Fruit fly (Drosophila melanogaster) whole organism, embryonic: ENCODE measurements around the gene Phae1.

Experiments
- Abd-B ChIP-seq: fragments of 200-800 bp; sonication (Bioruptor generic); optimal IDR thresholded peaks from 2 replicates; lab custom pipeline; 2018; ENCODE audit warnings: missing biosample characterization, mild to moderate bottlenecking, missing genetic modification characterization, moderate library complexity
- BEAF-32 ChIP-seq: fragments of 200-800 bp; sonication (Bioruptor generic); optimal IDR thresholded peaks from 3 replicates; lab custom pipeline; 2017; ENCODE audit warnings: missing biosample characterization, missing genetic modification characterization, mild to moderate bottlenecking, moderate library complexity, missing genetic modification reagents
- CG10979 ChIP-seq: fragments of 200-800 bp; sonication (Bioruptor generic); optimal IDR thresholded peaks from 2 replicates; lab custom pipeline; 2018; ENCODE audit warnings: missing biosample characterization, mild to moderate bottlenecking, missing genetic modification characterization, moderate library complexity
- CG12659 ChIP-seq: fragments of 200-800 bp; sonication (Bioruptor generic); optimal IDR thresholded peaks from 3 replicates; lab custom pipeline; 2017; ENCODE audit warnings: mild to moderate bottlenecking, missing biosample characterization, missing genetic modification reagents, missing genetic modification characterization
- CG1529 ChIP-seq: fragments of 200-800 bp; sonication (Bioruptor generic); optimal IDR thresholded peaks from 3 replicates; lab custom pipeline; 2018; ENCODE audit warnings: missing biosample characterization, missing genetic modification characterization
- CG15601 ChIP-seq: fragments of 200-800 bp; sonication (Bioruptor generic); optimal IDR thresholded peaks from 3 replicates; lab custom pipeline; 2019; ENCODE audit warnings: missing biosample characterization, mild to moderate bottlenecking, missing genetic modification characterization, moderate library complexity
- CG17385 ChIP-seq: fragments of 200-800 bp; sonication (Bioruptor generic); optimal IDR thresholded peaks from 3 replicates; lab custom pipeline; 2018; ENCODE audit warnings: missing biosample characterization, mild to moderate bottlenecking, missing genetic modification characterization
- CG2889 ChIP-seq: fragments of 200-800 bp; sonication (Bioruptor generic); IDR thresholded peaks from 3 replicates; pipeline ENCODE4 v1.3.6; 2022; ENCODE audit warnings: missing biosample characterization, missing genetic modification characterization
- CG42726 ChIP-seq: fragments of 200-800 bp; sonication (Bioruptor generic); IDR thresholded peaks from 2 replicates; pipeline ENCODE4 v1.3.6; 2022; ENCODE audit warnings: missing biosample characterization, missing genetic modification characterization; ENCODE audit not compliant: partially characterized antibody
- CG4282 ChIP-seq: fragments of 200-800 bp; sonication (Bioruptor generic); optimal IDR thresholded peaks from 2 replicates; lab custom pipeline; 2016; ENCODE audit warnings: missing biosample characterization, missing genetic modification characterization
- CG5180 ChIP-seq: fragments of 200-800 bp; sonication (Bioruptor generic); optimal IDR thresholded peaks from 3 replicates; lab custom pipeline; 2017; ENCODE audit warnings: missing biosample characterization, missing genetic modification characterization, mild to moderate bottlenecking, moderate library complexity, missing genetic modification reagents
- CG7928 ChIP-seq: fragments of 200-800 bp; sonication (Bioruptor generic); optimal IDR thresholded peaks from 2 replicates; lab custom pipeline; 2017; ENCODE audit warnings: missing biosample characterization, mild to moderate bottlenecking, missing genetic modification characterization
- CG8290 ChIP-seq, 3 experiments: fragments of 200-800 bp; sonication (Bioruptor generic); optimal IDR thresholded peaks; 2 replicates each; lab custom pipeline; 2016 to 2019; ENCODE audit warnings: missing biosample characterization in 3 of 3, missing genetic modification characterization in 3 of 3, mild to moderate bottlenecking in 2 of 3, moderate library complexity in 1 of 3
- CG9437 ChIP-seq: fragments of 200-800 bp; sonication (Bioruptor generic); optimal IDR thresholded peaks from 2 replicates; lab custom pipeline; 2018; ENCODE audit warnings: missing biosample characterization, mild to moderate bottlenecking, missing genetic modification characterization
- CG9609 ChIP-seq: fragments of 200-800 bp; sonication (Bioruptor generic); optimal IDR thresholded peaks from 3 replicates; lab custom pipeline; 2016; ENCODE audit warnings: missing biosample characterization, missing genetic modification characterization
- Ets65A ChIP-seq: fragments of 200-800 bp; sonication (Bioruptor generic); peaks from one replicate; lab custom pipeline; 2016; ENCODE audit warnings: missing biosample characterization, missing genetic modification characterization
- GATAe ChIP-seq: fragments of 200-800 bp; sonication (Bioruptor generic); conservative IDR thresholded peaks from 2 replicates; pipeline ENCODE4 v1.3.6; 2022; ENCODE audit warnings: missing biosample characterization, missing genetic modification characterization
- HLH54F ChIP-seq: fragments of 200-800 bp; sonication (Bioruptor generic); optimal IDR thresholded peaks from 3 replicates; lab custom pipeline; 2016; ENCODE audit warnings: missing biosample characterization, missing genetic modification characterization
- HmgD ChIP-seq: fragments of 200-800 bp; sonication (Bioruptor generic); optimal IDR thresholded peaks from 3 replicates; lab custom pipeline; 2016; ENCODE audit warnings: missing biosample characterization, missing genetic modification characterization
- Sry-δ ChIP-seq: fragments of 200-800 bp; sonication (Bioruptor generic); optimal IDR thresholded peaks from 2 replicates; lab custom pipeline; 2016; ENCODE audit warnings: missing biosample characterization, missing genetic modification characterization
- Tbp ChIP-seq: fragments of >200 bp; optimal IDR thresholded peaks from 2 replicates; lab custom pipeline; 2018; ENCODE audit warnings: missing biosample characterization, missing genetic modification characterization
- Trl ChIP-seq, 3 experiments: fragments of >200 bp in 2 of 3; fragments of 200-800 bp in 1 of 3; sonication (Bioruptor generic) in 1 of 3; optimal IDR thresholded peaks; 2 replicates in 1 of 3; 3 replicates in 2 of 3; lab custom pipeline; 2016 to 2017; ENCODE audit warnings: missing biosample characterization in 1 of 3, missing genetic modification characterization in 1 of 3
- bbx ChIP-seq: fragments of 200-800 bp; sonication (Bioruptor generic); IDR thresholded peaks from 2 replicates; pipeline ENCODE4 v1.3.6; 2022; ENCODE audit warnings: missing biosample characterization, missing genetic modification characterization; ENCODE audit not compliant: partially characterized antibody
- corto ChIP-seq: fragments of 200-800 bp; sonication (Bioruptor generic); optimal IDR thresholded peaks from 2 replicates; lab custom pipeline; 2016; ENCODE audit warnings: missing biosample characterization, mild to moderate bottlenecking, missing genetic modification characterization, moderate library complexity
- exex ChIP-seq: fragments of 200-800 bp; sonication (Bioruptor generic); optimal IDR thresholded peaks from 4 replicates; lab custom pipeline; 2018; ENCODE audit warnings: missing biosample characterization, mild to moderate bottlenecking, missing genetic modification characterization, moderate library complexity
- fd96Cb ChIP-seq: fragments of 200-800 bp; sonication (Bioruptor generic); optimal IDR thresholded peaks from 2 replicates; lab custom pipeline; 2018; ENCODE audit warnings: missing biosample characterization, mild to moderate bottlenecking, missing genetic modification characterization, moderate library complexity
- gcm2 ChIP-seq: fragments of 200-800 bp; sonication (Bioruptor generic); optimal IDR thresholded peaks from 2 replicates; lab custom pipeline; 2016; ENCODE audit warnings: missing biosample characterization, missing genetic modification characterization
- jigr1 ChIP-seq: fragments of 200-800 bp; sonication (Bioruptor generic); IDR thresholded peaks from 3 replicates; pipeline ENCODE4 v1.3.6; 2022; ENCODE audit warnings: missing biosample characterization, missing genetic modification characterization
- kah ChIP-seq: fragments of 200-800 bp; sonication (Bioruptor generic); optimal IDR thresholded peaks from 2 replicates; lab custom pipeline; 2018; ENCODE audit warnings: missing biosample characterization, mild to moderate bottlenecking, missing genetic modification characterization
- kay ChIP-seq: fragments of 200-800 bp; sonication (Bioruptor generic); optimal IDR thresholded peaks from 2 replicates; lab custom pipeline; 2016; ENCODE audit warnings: missing biosample characterization, missing genetic modification characterization
- ken ChIP-seq: fragments of 200-800 bp; sonication (Bioruptor generic); IDR thresholded peaks from 3 replicates; pipeline ENCODE4 v1.3.6; 2022; ENCODE audit warnings: missing biosample characterization, missing genetic modification characterization
- kni ChIP-seq: fragments of 200-800 bp; sonication (Bioruptor generic); optimal IDR thresholded peaks from 3 replicates; lab custom pipeline; 2017; ENCODE audit warnings: mild to moderate bottlenecking, missing biosample characterization, missing genetic modification reagents, missing genetic modification characterization
- sd ChIP-seq: fragments of 200-800 bp; sonication (Bioruptor generic); optimal IDR thresholded peaks from 3 replicates; lab custom pipeline; 2018; ENCODE audit warnings: missing biosample characterization, mild to moderate bottlenecking, missing genetic modification characterization, moderate library complexity
- sens ChIP-seq: fragments of 200-800 bp; sonication (Bioruptor generic); peaks from one replicate; lab custom pipeline; 2016; ENCODE audit warnings: missing biosample characterization, missing genetic modification characterization
- so ChIP-seq: fragments of 200-800 bp; sonication (Bioruptor generic); IDR thresholded peaks from 3 replicates; pipeline ENCODE4 v1.3.6; 2022; ENCODE audit warnings: missing biosample characterization, missing genetic modification characterization
- sug ChIP-seq: fragments of 200-800 bp; optimal IDR thresholded peaks from 2 replicates; lab custom pipeline; 2019; ENCODE audit warnings: missing biosample characterization, mild to moderate bottlenecking, missing genetic modification characterization, moderate library complexity
- tgo ChIP-seq: fragments of 200-800 bp; sonication (Bioruptor generic); IDR thresholded peaks from 3 replicates; pipeline ENCODE4 v1.3.6; 2022; ENCODE audit warnings: missing biosample characterization, missing genetic modification characterization
- zen2 ChIP-seq: fragments of 200-800 bp; sonication (Bioruptor generic); IDR thresholded peaks from 3 replicates; pipeline ENCODE4 v1.3.6; 2022; ENCODE audit warnings: missing biosample characterization, missing genetic modification characterization; ENCODE audit not compliant: partially characterized antibody

Phae1 gene

DNA sequence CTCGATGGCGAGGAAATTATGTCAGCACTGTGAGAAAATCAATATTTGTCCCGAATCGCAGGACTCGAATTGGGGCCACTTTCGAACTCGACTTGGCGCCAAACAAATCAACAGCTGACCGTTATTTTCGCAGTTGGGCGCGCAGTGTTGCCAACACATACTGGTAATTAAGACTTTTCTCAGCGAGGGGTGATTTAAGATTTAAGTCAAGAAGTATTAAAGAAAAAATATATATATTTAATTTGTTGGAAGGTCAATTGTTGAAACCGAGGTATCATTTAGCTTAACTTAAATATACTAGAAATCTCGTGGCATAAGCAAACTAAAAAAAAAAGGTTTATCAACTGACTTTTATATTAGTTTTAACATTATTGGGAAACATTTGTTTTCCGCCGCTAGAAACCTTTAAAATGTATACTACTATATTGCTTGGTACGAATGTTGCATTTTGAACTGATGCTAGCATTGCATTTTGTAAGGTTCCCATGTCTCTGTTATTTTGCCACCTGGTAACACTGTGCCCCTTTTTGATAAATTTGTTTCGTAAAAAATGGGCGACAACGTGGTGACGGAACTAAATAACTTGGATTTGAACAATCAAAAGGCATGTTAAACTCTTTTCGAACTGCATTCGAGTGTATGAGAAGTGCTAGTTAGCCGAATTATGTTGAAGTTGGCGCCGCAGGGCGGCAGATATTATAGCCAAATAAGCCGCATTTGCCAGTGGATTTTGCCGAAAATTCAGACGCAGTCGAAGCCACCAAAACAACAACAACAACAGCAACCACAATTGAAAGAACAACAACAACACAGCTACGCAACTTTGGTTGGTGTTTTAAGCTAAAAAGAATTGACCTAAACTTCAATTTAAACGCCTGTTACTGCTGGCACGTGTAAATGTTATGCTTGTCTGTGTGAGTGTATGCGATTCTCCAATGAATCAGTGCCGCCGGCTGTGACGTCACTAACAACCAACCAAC is 5.7 kb upstream of the Phae1 start, which contains the start of the genes Patsas and ThrRS (continued):
- TF ChIP-seq CG9609 (peak; percentile 52), CG12659 (GFP tag; lab: Kevin White, UChicago) (peak; percentile 93), tgo (GFP tag; lab: Robert Waterston, UW) (peak; percentile 88), HmgD (GFP tag; lab: Kevin White, UChicago) (peak; percentile 24), fd96Cb (tag; lab: Kevin White, UChicago) (peak; percentile 88), CG8290 (GFP tag; optimal IDR thresholded peaks at IDR 0.05; lab: Kevin White, UChicago) (peak; percentile 78), CG8290 (tag; optimal IDR thresholded peaks at IDR 0.05; lab: Kevin White, UChicago) (no peak), so (GFP tag; lab: Robert Waterston, UW) (peak; percentile 82; the same call in 2 of the 3 replicates), kni (GFP tag; lab: Kevin White, UChicago) (no peak), exex (no peak), CG4282 (GFP tag; lab: Kevin White, UChicago) (peak; percentile 19)

DNA sequence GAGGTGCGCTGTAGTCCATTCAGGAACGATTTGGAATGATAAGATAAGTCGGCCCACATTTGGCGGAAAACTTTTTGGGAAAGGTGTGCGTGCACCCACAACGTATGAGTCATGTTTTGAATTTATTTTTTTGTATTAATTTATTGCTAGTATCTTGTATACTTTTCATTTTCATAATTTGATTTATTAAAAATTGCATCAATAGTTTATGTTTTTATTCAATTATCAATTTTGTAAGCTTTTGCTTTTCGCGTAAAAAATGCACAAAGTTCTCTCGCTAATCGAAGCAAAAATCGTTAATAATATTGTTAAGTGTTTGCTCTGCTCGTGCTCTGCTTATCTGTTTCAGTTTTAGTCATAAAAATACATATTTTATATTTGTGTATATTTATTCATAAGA is 2.1 kb upstream of the Phae1 start:
- no peak for TF ChIP-seq Ets65A (GFP tag; lab: Kevin White, UChicago)
- peak; percentile 10 for TF ChIP-seq sug (tag; lab: Kevin White, UChicago)
- no peak for TF ChIP-seq HLH54F
- TF ChIP-seq BEAF-32: no peak
- peak; percentile 26 for TF ChIP-seq sens (GFP tag; lab: Kevin White, UChicago)
- TF ChIP-seq sd: peak; percentile 40
- TF ChIP-seq CG2889 (GFP tag; lab: Robert Waterston, UW): no peak
- 0 out of 2 replicates have a peak, but pooled peaks have one; percentile 34 for TF ChIP-seq GATAe
- TF ChIP-seq exex: peak; percentile 31
- TF ChIP-seq kay: peak; percentile 21

- TF ChIP-seq CG9437 (GFP tag; lab: Kevin White, UChicago) (no peak), CG42726 (GFP tag; lab: Robert Waterston, UW) (0 out of 2 replicates have a peak, but pooled peaks have one; percentile 6), exex (peak; percentile 50)
- TF ChIP-seq, all 482 proteins: peak for 2
Measured at dm6 chr2L:12110810-12111209, 1.6 kb downstream of the Phae1 start, which contains the start of gene Phae2. Phae2 (plus strand) TSS chr2L:12111110.

DNA sequence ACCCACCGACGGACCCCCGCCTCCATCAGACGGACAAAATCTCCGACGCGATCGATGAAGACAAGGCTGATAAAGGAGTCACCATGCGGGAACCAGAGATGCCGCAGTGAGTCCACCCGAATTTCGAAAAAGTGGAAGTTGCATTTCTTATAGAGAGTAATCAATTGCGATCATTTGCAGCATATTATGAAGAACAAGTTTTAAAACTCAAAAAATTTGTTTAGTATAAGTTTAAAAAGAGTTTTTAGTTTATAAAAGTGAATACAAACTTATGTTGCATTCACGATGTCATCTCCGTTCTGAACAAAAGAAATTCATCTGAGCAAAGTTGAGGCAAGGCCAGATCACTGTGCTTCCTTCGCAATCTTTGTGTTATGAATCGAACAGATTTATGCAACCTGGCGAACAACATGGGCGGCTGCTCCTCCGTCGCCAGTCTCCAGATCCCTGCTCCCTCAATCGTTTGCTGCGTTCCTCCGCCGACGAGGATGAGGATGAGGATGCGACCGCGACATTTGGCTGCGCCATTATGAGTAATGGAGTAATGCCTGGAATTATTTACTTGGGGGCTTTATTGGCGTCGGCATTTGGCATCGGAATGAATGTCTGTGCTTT is 3.8 kb downstream of the Phae1 start:
- TF ChIP-seq corto (peak; percentile 14), Tbp (GFP tag; lab: Kevin White, UChicago) (no peak)

DNA sequence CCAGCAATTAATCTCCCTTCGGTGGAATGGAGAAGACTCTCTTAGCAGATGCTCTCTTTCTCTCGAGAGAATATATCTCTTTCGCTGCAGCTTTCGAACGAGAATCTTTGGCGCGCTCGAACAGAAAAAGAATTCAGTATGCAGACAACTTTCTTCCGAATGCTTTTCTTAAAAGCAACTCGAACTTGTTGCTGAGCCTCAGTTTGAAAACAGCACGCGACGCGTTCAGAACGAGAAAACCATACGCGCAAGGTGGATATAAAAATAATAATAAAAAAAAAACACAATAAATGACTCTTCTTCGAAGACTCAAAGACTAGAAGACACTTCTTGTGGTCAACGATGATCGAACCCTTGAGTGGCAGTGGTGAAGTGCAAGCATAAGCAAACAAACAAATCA is 4.9 kb downstream of the Phae1 start, which contains the start of gene CG17211:
Gene CG17211, plus strand, starts transcription at position 202 of the 400 bp plus-strand sequence.
- TF ChIP-seq CG15601 (tag; lab: Kevin White, UChicago): no peak
- TF ChIP-seq Trl (optimal IDR thresholded peaks at IDR 0.05; lab: Kevin White, UChicago): peak in 1 of 2 experiments; percentile 17
- TF ChIP-seq Trl (GFP tag; optimal IDR thresholded peaks at IDR 0.05; lab: Kevin White, UChicago): no peak
- peak; percentile 92 for TF ChIP-seq CG5180 (GFP tag; lab: Kevin White, UChicago)
- peak; percentile 29 for TF ChIP-seq sens (GFP tag; lab: Kevin White, UChicago)
- TF ChIP-seq, all 482 proteins: peak for 3

DNA sequence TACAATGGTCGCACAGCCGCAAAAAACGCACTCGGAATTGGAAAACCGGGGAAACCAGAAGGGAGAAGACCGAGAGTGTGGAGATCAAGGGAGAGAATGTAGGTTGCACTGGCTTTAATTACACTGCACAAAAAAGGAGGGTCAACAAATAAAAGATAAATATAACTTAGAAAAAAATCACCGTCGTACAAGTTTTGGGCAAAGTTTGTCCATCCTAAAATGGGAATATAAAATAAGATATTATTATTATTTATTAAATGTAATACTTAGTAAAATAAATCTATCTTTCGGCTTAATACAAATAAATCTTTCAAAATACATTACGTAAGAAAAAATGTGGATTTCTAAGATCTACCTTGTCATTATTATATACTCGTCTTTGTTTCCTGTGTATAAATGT is 6.6 kb downstream of the Phae1 start:
- TF ChIP-seq CG10979 (tag; lab: Kevin White, UChicago) (peak; percentile 56), kah (GFP tag; lab: Kevin White, UChicago) (no peak), Sry-δ (GFP tag; lab: Kevin White, UChicago) (no peak), zen2 (GFP tag; lab: Robert Waterston, UW) (no peak), exex (no peak), ken (GFP tag; lab: Robert Waterston, UW) (no peak), Abd-B (GFP tag; lab: Kevin White, UChicago) (peak; percentile 0), CG1529 (no peak), jigr1 (GFP tag; lab: Robert Waterston, UW) (no peak), CG17385 (GFP tag; lab: Kevin White, UChicago) (no peak), fd96Cb (tag; lab: Kevin White, UChicago) (no peak), CG7928 (GFP tag; lab: Kevin White, UChicago) (no peak), gcm2 (GFP tag; lab: Kevin White, UChicago) (no peak), bbx (GFP tag; lab: Robert Waterston, UW) (no peak)
